Fruit fly (Drosophila melanogaster): ENCODE results near the gene CG9636.

CG9636 gene

dm6 chr3R:8204730-8205129, 38.9 kb downstream of the CG9636 start, which contains the start of gene CheA84a:
Gene CheA84a, minus strand, starts transcription at chr3R:8204830.
- TF ChIP-seq CG16815 (GFP tag; optimal IDR thresholded peaks at IDR 0.05) (no peak), prd (optimal IDR thresholded peaks at IDR 0.05) (no peak), prd (GFP tag; IDR thresholded peaks at IDR 0.05) (no peak), Med (GFP tag) (no peak), zfh1 (GFP tag; IDR thresholded peaks at IDR 0.05) (no peak), knrl (GFP tag; IDR thresholded peaks at IDR 0.05; ENCODE audit: partially characterized antibody) (no peak), pros (GFP tag; optimal IDR thresholded peaks at IDR 0.05) (no peak), pan (optimal IDR thresholded peaks at IDR 0.05) (no peak), pan (GFP tag; optimal IDR thresholded peaks at IDR 0.05 in 1 of 2, IDR thresholded peaks at IDR 0.05 in 1 of 2) (no peak), CG12219 (GFP tag; optimal IDR thresholded peaks at IDR 0.05) (no peak), tup (GFP tag; optimal IDR thresholded peaks at IDR 0.05) (no peak), Sry-δ (GFP tag; optimal IDR thresholded peaks at IDR 0.05) (no peak), CG11398 (GFP tag; optimal IDR thresholded peaks at IDR 0.05) (no peak), CG1792 (GFP tag; optimal IDR thresholded peaks at IDR 0.05) (no peak), slp2 (GFP tag; optimal IDR thresholded peaks at IDR 0.05) (no peak)

- peak in 1 of 2 experiments; percentile 4 for TF ChIP-seq tll (GFP tag; optimal IDR thresholded peaks at IDR 0.05)
- TF ChIP-seq zen (tag; optimal IDR thresholded peaks at IDR 0.05): peak; percentile 93
- TF ChIP-seq C15 (GFP tag; IDR thresholded peaks at IDR 0.05): no peak
These were observed 40.2 kb downstream of the CG9636 start for dm6 chr3R:8203367-8203766.

dm6 chr3R:8198320-8198719, 45.3 kb downstream of the CG9636 start:
- TF ChIP-seq pb (GFP tag; optimal IDR thresholded peaks at IDR 0.05): no peak
- TF ChIP-seq Hr78 (GFP tag; optimal IDR thresholded peaks at IDR 0.05): no peak
- no peak for TF ChIP-seq CG12942 (GFP tag; optimal IDR thresholded peaks at IDR 0.05)
- no peak for TF ChIP-seq twi (tag; optimal IDR thresholded peaks at IDR 0.05)
- 0 out of 3 replicates have a peak, but pooled peaks have one; percentile 5 for TF ChIP-seq hb (GFP tag; IDR thresholded peaks at IDR 0.05; ENCODE audit: partially characterized antibody)
- TF ChIP-seq ara (GFP tag; IDR thresholded peaks at IDR 0.05): no peak
- no peak for TF ChIP-seq CG15696 (tag; optimal IDR thresholded peaks at IDR 0.05)
- no peak for TF ChIP-seq CG6765 (GFP tag; optimal IDR thresholded peaks at IDR 0.05)
- no peak for TF ChIP-seq CG11085 (GFP tag; IDR thresholded peaks at IDR 0.05)
- TF ChIP-seq pho (GFP tag; optimal IDR thresholded peaks at IDR 0.05): no peak
- TF ChIP-seq Med (GFP tag): peak; percentile 60
- TF ChIP-seq CG12769 (tag; optimal IDR thresholded peaks at IDR 0.05): no peak
- 0 out of 2 replicates have a peak, but pooled peaks have one; percentile 7 for TF ChIP-seq gt (GFP tag; IDR thresholded peaks at IDR 0.05)
- no peak for TF ChIP-seq CG8478 (optimal IDR thresholded peaks at IDR 0.05)
- no peak for TF ChIP-seq peb (GFP tag; IDR thresholded peaks at IDR 0.05)
- TF ChIP-seq CG43689 (GFP tag; IDR thresholded peaks at IDR 0.05): 0 out of 2 replicates have a peak, but pooled peaks have one; percentile 21
- no peak for TF ChIP-seq otp (GFP tag; IDR thresholded peaks at IDR 0.05)
- TF ChIP-seq NC2β (GFP tag; optimal IDR thresholded peaks at IDR 0.05): no peak
- peak; percentile 97 for TF ChIP-seq grn (GFP tag; optimal IDR thresholded peaks at IDR 0.05)
- TF ChIP-seq grau (tag; optimal IDR thresholded peaks at IDR 0.05): no peak
- peak; percentile 86 for TF ChIP-seq oc (tag; optimal IDR thresholded peaks at IDR 0.05)

dm6 chr3R:8197137-8197536, 46.5 kb downstream of the CG9636 start:
- TF ChIP-seq NK7.1 (GFP tag; optimal IDR thresholded peaks at IDR 0.05) (no peak), esg (GFP tag; conservative IDR thresholded peaks at IDR 0.05) (no peak), CG7786 (GFP tag; optimal IDR thresholded peaks at IDR 0.05) (no peak), lola (GFP tag; optimal IDR thresholded peaks at IDR 0.05) (peak in 1 of 3 experiments; percentile 62), Mes4 (GFP tag; optimal IDR thresholded peaks at IDR 0.05) (no peak), CG2116 (GFP tag; optimal IDR thresholded peaks at IDR 0.05) (no peak), D19A (tag; optimal IDR thresholded peaks at IDR 0.05) (no peak), CG7556 (GFP tag; optimal IDR thresholded peaks at IDR 0.05) (no peak), B-H1 (GFP tag; IDR thresholded peaks at IDR 0.05) (no peak), grn (GFP tag; optimal IDR thresholded peaks at IDR 0.05) (no peak), Hmr (GFP tag; optimal IDR thresholded peaks at IDR 0.05) (no peak), CG2199 (GFP tag; IDR thresholded peaks at IDR 0.05) (no peak), CG8359 (GFP tag; optimal IDR thresholded peaks at IDR 0.05; ENCODE audit: borderline replicate concordance) (no peak)

Measured in whole organism, embryonic.